Fruit fly (Drosophila melanogaster) whole organism, embryonic: ENCODE data around the gene BNIP3.

Experiments
- CG13296 ChIP-seq: fragments of 200-800 bp; sonication (Bioruptor generic); optimal IDR thresholded peaks from 3 replicates; lab custom pipeline; 2018; ENCODE audit warnings: missing biosample characterization, mild to moderate bottlenecking, missing genetic modification characterization
- CG9817 ChIP-seq: fragments of 200-800 bp; sonication (Bioruptor generic); optimal IDR thresholded peaks from 2 replicates; lab custom pipeline; 2018; ENCODE audit warnings: missing biosample characterization, mild to moderate bottlenecking, missing genetic modification characterization, moderate library complexity
- NC2β ChIP-seq: fragments of 200-800 bp; sonication (Bioruptor generic); optimal IDR thresholded peaks from 2 replicates; lab custom pipeline; 2016; ENCODE audit warnings: missing biosample characterization, missing genetic modification characterization
- ci ChIP-seq: fragments of 200-800 bp; sonication (Bioruptor generic); IDR thresholded peaks from 3 replicates; pipeline ENCODE4 v1.3.6; 2022; ENCODE audit warnings: missing biosample characterization, missing genetic modification characterization
- gcm2 ChIP-seq: fragments of 200-800 bp; sonication (Bioruptor generic); optimal IDR thresholded peaks from 2 replicates; lab custom pipeline; 2016; ENCODE audit warnings: missing biosample characterization, missing genetic modification characterization

dm6 chr3L:20524409-20525010 is 5.3 kb upstream of the BNIP3 start:
- TF ChIP-seq CG9817 (no peak), gcm2 (no peak), NC2β (GFP tag; lab: Kevin White, UChicago) (no peak), CG13296 (GFP tag; lab: Kevin White, UChicago) (no peak), ci (GFP tag; lab: Robert Waterston, UW) (no peak)
